Worm (Caenorhabditis elegans): Measurements from ENCODE around the gene jmjd-2.
A peak's percentile ranks its signal among the peaks of the same experiment; 100 is the strongest.

Gene jmjd-2

DNA sequence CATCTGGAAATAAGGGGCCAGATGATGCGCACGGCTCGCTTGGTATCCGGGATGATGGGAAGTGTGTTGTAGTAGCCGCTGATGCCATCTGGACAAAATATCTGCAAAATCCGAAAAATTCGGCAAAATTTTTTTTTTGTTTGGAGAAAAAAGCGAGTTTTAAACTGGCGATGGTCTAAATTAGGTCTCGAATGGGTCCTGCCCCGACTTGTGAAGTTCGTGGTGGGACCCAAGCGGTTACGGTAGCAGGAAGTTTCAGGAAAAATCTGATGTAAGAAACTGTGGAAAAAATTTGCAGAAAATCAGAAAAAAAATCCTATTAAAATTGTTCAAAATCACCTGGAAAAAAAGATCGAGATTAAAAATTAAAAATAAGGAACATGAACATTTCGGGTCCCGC lies at the start of gene jmjd-2:
Gene jmjd-2 (minus strand): TSS at position 101 of the 400 bp plus-strand sequence.
- no peak for TF ChIP-seq nhr-48 (tag; optimal IDR thresholded peaks at IDR 0.05)
- TF ChIP-seq ces-1 (GFP tag; optimal IDR thresholded peaks at IDR 0.05): no peak
- TF ChIP-seq lsy-2 (tag; optimal IDR thresholded peaks at IDR 0.05): no peak
- TF ChIP-seq jun-1 (tag; optimal IDR thresholded peaks at IDR 0.05): no peak
- TF ChIP-seq lin-1 (GFP tag; IDR thresholded peaks at IDR 0.05): no peak
- no peak for TF ChIP-seq duxl-1 (tag; optimal IDR thresholded peaks at IDR 0.05; ENCODE audit: poor library complexity)
- no peak for TF ChIP-seq Y5F2A.4 (GFP tag; optimal IDR thresholded peaks at IDR 0.05)
- TF ChIP-seq aha-1 (tag): peak; percentile 24

DNA sequence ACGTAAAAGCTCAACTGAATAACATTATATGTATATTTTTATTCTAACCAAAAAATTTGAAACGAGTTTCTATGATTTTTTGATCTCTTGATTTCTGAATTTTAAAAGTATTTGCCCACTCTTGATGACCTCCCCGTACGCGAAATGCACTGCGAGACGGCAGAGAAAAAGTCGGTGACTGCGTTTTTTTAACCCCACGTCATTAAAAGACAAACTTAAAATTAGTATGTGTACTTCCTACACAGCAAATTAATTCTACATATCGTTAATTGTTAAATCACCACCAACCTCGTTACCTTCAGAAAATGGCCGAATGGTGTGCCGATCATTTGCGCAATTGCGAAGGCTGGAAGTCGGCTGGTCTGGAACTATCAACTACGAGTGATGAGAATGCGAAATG lies 49.1 kb upstream of the jmjd-2 start, which contains the start of gene Y54G11A.4:
Gene Y54G11A.4 (plus strand): TSS at position 301 of the 400 bp plus-strand sequence.
- TF ChIP-seq F10B5.3 (tag; optimal IDR thresholded peaks at IDR 0.05): no peak
- TF ChIP-seq Y48G9A.11 (GFP tag; IDR thresholded peaks at IDR 0.05): no peak
- TF ChIP-seq dmd-9 (GFP tag; IDR thresholded peaks at IDR 0.05): no peak
- no peak for TF ChIP-seq snpc-4 (tag; optimal IDR thresholded peaks at IDR 0.05)
- peak in 1 of 2 experiments; percentile 18 for TF ChIP-seq mdl-1 (tag; optimal IDR thresholded peaks at IDR 0.05)
- no peak for TF ChIP-seq zip-11 (GFP tag; IDR thresholded peaks at IDR 0.05)
- TF ChIP-seq nhr-28 (tag; optimal IDR thresholded peaks at IDR 0.05): peak; percentile 1
- no peak for TF ChIP-seq nhr-77 (tag; optimal IDR thresholded peaks at IDR 0.05)

DNA sequence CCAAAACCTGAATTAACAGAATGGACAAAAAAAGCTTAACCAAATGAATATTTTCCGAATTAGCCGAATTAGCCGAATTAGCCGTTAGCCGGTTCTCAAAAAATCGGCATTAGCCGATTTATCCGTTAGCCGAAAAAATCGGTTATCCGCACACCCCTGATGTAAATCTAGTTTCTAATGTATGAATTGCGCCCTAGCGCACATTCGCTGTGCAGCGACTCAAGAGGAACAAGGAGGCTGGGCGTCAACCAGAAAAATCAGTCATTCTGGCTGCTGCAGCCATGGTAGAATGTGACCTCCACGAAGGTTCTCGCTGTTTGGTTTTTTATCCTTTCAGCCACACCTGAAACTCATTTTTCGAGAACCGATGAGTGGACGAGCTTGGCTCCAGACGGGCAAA lies 48.5 kb upstream of the jmjd-2 start:
- TF ChIP-seq nhr-42 (GFP tag; IDR thresholded peaks at IDR 0.05): 0 out of 2 replicates have a peak, but pooled peaks have one; percentile 36

ce11 chrII:14290846-14291245 lies 47.4 kb upstream of the jmjd-2 start:
- TF ChIP-seq dmd-6 (GFP tag; IDR thresholded peaks at IDR 0.05) (peak; percentile 31; the same call in 1 of the 2 replicates), fkh-10 (GFP tag; optimal IDR thresholded peaks at IDR 0.05) (no peak), lin-39 (tag; optimal IDR thresholded peaks at IDR 0.05) (no peak), daf-16 (GFP tag; optimal IDR thresholded peaks at IDR 0.05) (no peak), daf-16 (tag; optimal IDR thresholded peaks at IDR 0.05) (peak; percentile 83), pqm-1 (tag; optimal IDR thresholded peaks at IDR 0.05) (peak; percentile 8), ceh-44 (GFP tag; IDR thresholded peaks at IDR 0.05) (no peak), nhr-28 (tag; optimal IDR thresholded peaks at IDR 0.05) (peak; percentile 57)

DNA sequence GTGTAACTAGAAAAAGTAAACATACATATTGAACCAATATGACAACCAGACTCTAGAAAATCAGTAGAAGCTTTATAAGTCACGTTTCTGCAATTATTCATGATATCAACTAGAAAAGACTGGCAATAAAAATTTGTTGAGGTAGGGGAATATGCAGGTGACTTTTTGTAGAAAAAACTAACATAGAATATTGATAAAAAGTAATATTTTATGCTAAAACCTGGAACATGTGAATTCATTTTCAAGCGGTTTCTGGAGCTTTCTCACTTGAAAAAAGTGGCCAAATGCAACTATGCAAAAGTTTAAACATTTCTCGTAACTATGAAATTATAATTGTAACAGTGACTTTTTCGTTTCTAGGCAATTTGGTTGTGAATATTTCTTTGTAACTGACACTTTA lies 45.6 kb upstream of the jmjd-2 start, which contains the start of gene srh-42:
Gene srh-42 (minus strand): TSS at position 101 of the 400 bp plus-strand sequence.
- TF ChIP-seq T26A8.4 (GFP tag; IDR thresholded peaks at IDR 0.05): no peak
- TF ChIP-seq nhr-6 (tag; optimal IDR thresholded peaks at IDR 0.05): no peak

- TF ChIP-seq nhr-76 (tag; optimal IDR thresholded peaks at IDR 0.05) (no peak), Y48G9A.11 (GFP tag; IDR thresholded peaks at IDR 0.05) (no peak), mxl-3 (GFP tag; optimal IDR thresholded peaks at IDR 0.05) (no peak), Y5F2A.4 (GFP tag; optimal IDR thresholded peaks at IDR 0.05) (no peak), nhr-237 (tag; optimal IDR thresholded peaks at IDR 0.05) (no peak), aly-2 (tag; optimal IDR thresholded peaks at IDR 0.05) (no peak), ztf-11 (tag; optimal IDR thresholded peaks at IDR 0.05) (no peak), lir-3 (tag; optimal IDR thresholded peaks at IDR 0.05) (no peak), mdl-1 (tag; optimal IDR thresholded peaks at IDR 0.05) (no peak), Y75B8A.6 (GFP tag; IDR thresholded peaks at IDR 0.05) (no peak), daf-8 (GFP tag; IDR thresholded peaks at IDR 0.05) (no peak), sdz-12 (GFP tag; optimal IDR thresholded peaks at IDR 0.05) (no peak), zfp-2 (tag; optimal IDR thresholded peaks at IDR 0.05) (no peak), mes-2 (tag; optimal IDR thresholded peaks at IDR 0.05; ENCODE audit: poor library complexity, severe bottlenecking) (no peak), spr-3 (GFP tag; optimal IDR thresholded peaks at IDR 0.05) (no peak), nhr-41 (GFP tag; IDR thresholded peaks at IDR 0.05) (no peak), ama-1 (optimal IDR thresholded peaks at IDR 0.05) (no peak), jun-1 (tag; optimal IDR thresholded peaks at IDR 0.05) (no peak), pha-4 (GFP tag; IDR thresholded peaks at IDR 0.05) (no peak), pha-4 (tag; optimal IDR thresholded peaks at IDR 0.05) (no peak), duxl-1 (tag; optimal IDR thresholded peaks at IDR 0.05; ENCODE audit: poor library complexity) (no peak)
These were observed 43.9 kb upstream of the jmjd-2 start, which contains the start of gene srh-41 for ce11 chrII:14287277-14287676. TSS of gene srh-41 (minus strand) at chrII:14287377.
